Worm (Caenorhabditis elegans) whole organism, L3 larva: Measurements from ENCODE around the gene F22E5.7.

Experiments used
- ceh-82 ChIP-seq: fragments of 150-350 bp; optimal IDR thresholded peaks from 2 replicates; lab custom pipeline; 2014; ENCODE audit warnings: missing biosample characterization, missing genetic modification characterization
- nhr-11 ChIP-seq: fragments of 150-350 bp; optimal IDR thresholded peaks from 2 replicates; lab custom pipeline; 2014; ENCODE audit warnings: missing biosample characterization, missing genetic modification characterization

DNA sequence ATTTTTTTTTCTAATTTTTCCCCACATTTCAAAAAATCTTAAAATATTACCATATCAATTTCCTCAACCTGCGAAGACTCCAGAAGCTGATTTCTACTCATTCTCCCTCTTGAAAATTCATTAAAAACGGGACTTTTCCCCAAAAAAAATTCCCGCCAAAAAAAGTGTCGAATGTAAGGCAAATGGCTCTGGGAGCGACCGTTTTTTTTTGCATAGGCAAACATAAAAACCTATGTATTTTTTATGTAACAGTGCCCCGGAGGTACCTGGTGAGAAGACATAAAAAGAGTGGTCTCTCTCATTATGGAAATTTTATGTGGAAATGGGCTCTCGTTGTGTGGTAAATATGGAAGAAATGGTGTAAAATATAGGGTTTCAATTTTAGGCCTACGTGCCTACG lies 42.3 kb downstream of the F22E5.7 start, which contains the start of gene ceh-87:
- TF ChIP-seq nhr-11 (tag; lab: Kevin White, UChicago): no peak
- TF ChIP-seq ceh-82 (tag; lab: Kevin White, UChicago): no peak
